Fruit fly (Drosophila melanogaster): ENCODE results near the gene ATPsynbetaL.

DNA sequence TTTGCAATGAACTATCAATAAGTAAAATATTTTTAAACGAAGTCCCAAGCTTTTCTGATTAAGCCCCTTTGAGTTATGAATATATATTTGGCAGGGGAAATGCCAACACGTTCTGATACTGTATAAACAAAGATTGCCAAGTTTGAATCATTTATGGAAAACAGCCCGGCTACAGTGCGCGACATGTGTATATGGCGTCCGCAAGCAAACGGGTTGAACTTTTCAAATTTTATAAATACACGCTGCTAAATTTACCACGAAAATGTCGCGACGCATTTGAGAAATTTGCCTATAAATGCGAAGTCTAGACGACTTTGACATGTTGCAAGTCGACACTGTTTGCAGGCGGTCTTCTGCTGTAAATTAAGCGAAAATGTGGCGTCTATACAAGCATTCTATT lies 49.5 kb upstream of the ATPsynbetaL start:
- TF ChIP-seq CG4496 (GFP tag; IDR thresholded peaks at IDR 0.05) = peak; percentile 86
- peak; percentile 52 for TF ChIP-seq Pif1B (GFP tag; optimal IDR thresholded peaks at IDR 0.05)
- no peak for TF ChIP-seq EcR (GFP tag; optimal IDR thresholded peaks at IDR 0.05)
- peak; percentile 72 for TF ChIP-seq CG15710 (tag; optimal IDR thresholded peaks at IDR 0.05)
